Fruit fly (Drosophila melanogaster) whole organism, embryonic: ENCODE data around the gene Ppt1.

Experiments
- BEAF-32 ChIP-seq: fragments of 200-800 bp; sonication (Bioruptor generic); optimal IDR thresholded peaks from 3 replicates; lab custom pipeline; 2017; ENCODE audit warnings: missing biosample characterization, missing genetic modification characterization, mild to moderate bottlenecking, moderate library complexity, missing genetic modification reagents
- CG10654 ChIP-seq: fragments of 200-800 bp; sonication (Bioruptor generic); optimal IDR thresholded peaks from 2 replicates; lab custom pipeline; 2016; ENCODE audit warnings: missing biosample characterization, missing genetic modification characterization
- CG12942 ChIP-seq: fragments of 200-800 bp; sonication (Bioruptor generic); optimal IDR thresholded peaks from 3 replicates; lab custom pipeline; 2016; ENCODE audit warnings: missing biosample characterization, missing genetic modification characterization
- CG14441 ChIP-seq: fragments of 200-800 bp; sonication (Bioruptor generic); IDR thresholded peaks from 2 replicates; pipeline ENCODE4 v1.3.6; 2022; ENCODE audit warnings: missing biosample characterization, missing genetic modification characterization
- CG1529 ChIP-seq: fragments of 200-800 bp; sonication (Bioruptor generic); optimal IDR thresholded peaks from 3 replicates; lab custom pipeline; 2018; ENCODE audit warnings: missing biosample characterization, missing genetic modification characterization
- CG15479 ChIP-seq: fragments of 200-800 bp; sonication (Bioruptor generic); optimal IDR thresholded peaks from 3 replicates; lab custom pipeline; 2019; ENCODE audit warnings: missing biosample characterization, mild to moderate bottlenecking, missing genetic modification characterization, moderate library complexity
- CG15601 ChIP-seq: fragments of 200-800 bp; sonication (Bioruptor generic); optimal IDR thresholded peaks from 3 replicates; lab custom pipeline; 2019; ENCODE audit warnings: missing biosample characterization, mild to moderate bottlenecking, missing genetic modification characterization, moderate library complexity
- CG16863 ChIP-seq: fragments of 200-800 bp; sonication (Bioruptor generic); optimal IDR thresholded peaks from 3 replicates; lab custom pipeline; 2016; ENCODE audit warnings: missing biosample characterization, missing genetic modification characterization
- CG18619 ChIP-seq: fragments of 200-800 bp; sonication (Bioruptor generic); optimal IDR thresholded peaks from 3 replicates; lab custom pipeline; 2017; ENCODE audit warnings: missing biosample characterization, mild to moderate bottlenecking, missing genetic modification characterization
- CG2875 ChIP-seq: fragments of 200-800 bp; sonication (Bioruptor generic); optimal IDR thresholded peaks from 2 replicates; lab custom pipeline; 2017; ENCODE audit warnings: missing biosample characterization, mild to moderate bottlenecking, missing genetic modification characterization, missing genetic modification reagents
- CG32767 ChIP-seq: fragments of 200-800 bp; sonication (Bioruptor generic); IDR thresholded peaks from 2 replicates; pipeline ENCODE4 v1.3.6; 2022; ENCODE audit warnings: missing biosample characterization, missing genetic modification characterization
- CG34376 ChIP-seq: fragments of 200-800 bp; sonication (Bioruptor generic); optimal IDR thresholded peaks from 2 replicates; lab custom pipeline; 2018; ENCODE audit warnings: missing biosample characterization, mild to moderate bottlenecking, missing genetic modification characterization
- CG4328 ChIP-seq: fragments of 200-800 bp; sonication (Bioruptor generic); optimal IDR thresholded peaks from 3 replicates; lab custom pipeline; 2017; ENCODE audit warnings: missing biosample characterization, missing genetic modification reagents, missing genetic modification characterization
- CG4360 ChIP-seq: fragments of 200-800 bp; sonication (Bioruptor generic); IDR thresholded peaks from 2 replicates; pipeline ENCODE4 v1.3.6; 2022; ENCODE audit warnings: missing biosample characterization, missing genetic modification characterization
- CG4404 ChIP-seq: fragments of 200-800 bp; sonication (Bioruptor generic); IDR thresholded peaks from 2 replicates; pipeline ENCODE4 v1.3.6; 2022; ENCODE audit warnings: missing biosample characterization, missing genetic modification characterization
- CG4424 ChIP-seq: fragments of 200-800 bp; sonication (Bioruptor generic); optimal IDR thresholded peaks from 3 replicates; lab custom pipeline; 2016; ENCODE audit warnings: missing biosample characterization, missing genetic modification characterization
- CG8290 ChIP-seq, 3 experiments: fragments of 200-800 bp; sonication (Bioruptor generic); optimal IDR thresholded peaks; 2 replicates each; lab custom pipeline; 2016 to 2019; ENCODE audit warnings: missing biosample characterization in 3 of 3, missing genetic modification characterization in 3 of 3, mild to moderate bottlenecking in 2 of 3, moderate library complexity in 1 of 3
- CG9437 ChIP-seq: fragments of 200-800 bp; sonication (Bioruptor generic); optimal IDR thresholded peaks from 2 replicates; lab custom pipeline; 2018; ENCODE audit warnings: missing biosample characterization, mild to moderate bottlenecking, missing genetic modification characterization
- CG9609 ChIP-seq: fragments of 200-800 bp; sonication (Bioruptor generic); optimal IDR thresholded peaks from 3 replicates; lab custom pipeline; 2016; ENCODE audit warnings: missing biosample characterization, missing genetic modification characterization
- CkIIα-i1 ChIP-seq: fragments of 200-800 bp; sonication (Bioruptor generic); IDR thresholded peaks from 2 replicates; pipeline ENCODE4 v1.3.6; 2022; ENCODE audit warnings: missing biosample characterization, missing genetic modification characterization
- D19B ChIP-seq: fragments of 200-800 bp; sonication (Bioruptor generic); optimal IDR thresholded peaks from 2 replicates; lab custom pipeline; 2017; ENCODE audit warnings: missing biosample characterization, mild to moderate bottlenecking, missing genetic modification characterization
- Dip3 ChIP-seq: fragments of 200-800 bp; sonication (Bioruptor generic); optimal IDR thresholded peaks from 3 replicates; lab custom pipeline; 2016; ENCODE audit warnings: missing biosample characterization, missing genetic modification characterization
- HHEX ChIP-seq: fragments of 200-800 bp; sonication (Bioruptor generic); optimal IDR thresholded peaks from 3 replicates; lab custom pipeline; 2017; ENCODE audit warnings: missing biosample characterization, mild to moderate bottlenecking, missing genetic modification characterization, missing genetic modification reagents
- NC2β ChIP-seq: fragments of 200-800 bp; sonication (Bioruptor generic); optimal IDR thresholded peaks from 2 replicates; lab custom pipeline; 2016; ENCODE audit warnings: missing biosample characterization, missing genetic modification characterization
- Oaz ChIP-seq: fragments of 200-800 bp; sonication (Bioruptor generic); IDR thresholded peaks from 2 replicates; pipeline ENCODE4 v1.3.6; 2022; ENCODE audit warnings: missing biosample characterization, missing genetic modification characterization
- Scr ChIP-seq: fragments of 200-800 bp; sonication (Bioruptor generic); IDR thresholded peaks from 2 replicates; pipeline ENCODE4 v1.3.6; 2022; ENCODE audit warnings: missing biosample characterization, missing genetic modification characterization; ENCODE audit not compliant: partially characterized antibody
- Side ChIP-seq: fragments of 200-800 bp; sonication (Bioruptor generic); optimal IDR thresholded peaks from 2 replicates; lab custom pipeline; 2016; ENCODE audit warnings: missing biosample characterization, missing genetic modification characterization
- Six4 ChIP-seq: fragments of 200-800 bp; sonication (Bioruptor generic); optimal IDR thresholded peaks from 2 replicates; lab custom pipeline; 2016; ENCODE audit warnings: missing biosample characterization, missing genetic modification characterization
- Spps ChIP-seq: fragments of 200-800 bp; sonication (Bioruptor generic); optimal IDR thresholded peaks from 2 replicates; lab custom pipeline; 2018; ENCODE audit warnings: missing biosample characterization, mild to moderate bottlenecking, missing genetic modification characterization
- YL-1 ChIP-seq: fragments of 200-800 bp; sonication (Bioruptor generic); optimal IDR thresholded peaks from 3 replicates; lab custom pipeline; 2017; ENCODE audit warnings: missing biosample characterization, mild to moderate bottlenecking, missing genetic modification characterization
- bigmax ChIP-seq: fragments of 200-800 bp; sonication (Bioruptor generic); optimal IDR thresholded peaks from 2 replicates; lab custom pipeline; 2018; ENCODE audit warnings: missing biosample characterization, mild to moderate bottlenecking, missing genetic modification characterization
- caup ChIP-seq: fragments of 200-800 bp; sonication (Bioruptor generic); optimal IDR thresholded peaks from 3 replicates; lab custom pipeline; 2017; ENCODE audit warnings: missing biosample characterization, mild to moderate bottlenecking, missing genetic modification characterization, moderate library complexity; ENCODE audit not compliant: severe bottlenecking
- chn ChIP-seq: fragments of 200-800 bp; sonication (Bioruptor generic); optimal IDR thresholded peaks from 2 replicates; lab custom pipeline; 2016; ENCODE audit warnings: missing biosample characterization, missing genetic modification characterization
- cwo ChIP-seq: fragments of 200-800 bp; sonication (Bioruptor generic); optimal IDR thresholded peaks from 3 replicates; lab custom pipeline; 2017; ENCODE audit warnings: missing biosample characterization, missing genetic modification characterization, mild to moderate bottlenecking, moderate library complexity, missing genetic modification reagents
- dmrt11E ChIP-seq: fragments of 200-800 bp; sonication (Bioruptor generic); optimal IDR thresholded peaks from 3 replicates; lab custom pipeline; 2018; ENCODE audit warnings: missing biosample characterization, mild to moderate bottlenecking, missing genetic modification characterization, moderate library complexity
- en ChIP-seq: fragments of 200-800 bp; sonication (Bioruptor generic); optimal IDR thresholded peaks from 2 replicates; lab custom pipeline; 2016; ENCODE audit warnings: missing biosample characterization, missing genetic modification characterization
- fru ChIP-seq: fragments of >200 bp; optimal IDR thresholded peaks from 2 replicates; lab custom pipeline; 2017
- gcm2 ChIP-seq: fragments of 200-800 bp; sonication (Bioruptor generic); optimal IDR thresholded peaks from 2 replicates; lab custom pipeline; 2016; ENCODE audit warnings: missing biosample characterization, missing genetic modification characterization
- gro ChIP-seq: fragments of 200-800 bp; sonication (Bioruptor generic); optimal IDR thresholded peaks from 2 replicates; lab custom pipeline; 2016; ENCODE audit warnings: missing biosample characterization, missing genetic modification characterization
- inv ChIP-seq: fragments of 200-800 bp; sonication (Bioruptor generic); IDR thresholded peaks from 2 replicates; pipeline ENCODE4 v1.3.6; 2022; ENCODE audit warnings: missing biosample characterization, missing genetic modification characterization; ENCODE audit not compliant: partially characterized antibody
- lab ChIP-seq: fragments of 200-800 bp; sonication (Bioruptor generic); optimal IDR thresholded peaks from 3 replicates; lab custom pipeline; 2017; ENCODE audit warnings: missing biosample characterization, missing genetic modification characterization, mild to moderate bottlenecking, moderate library complexity, missing genetic modification reagents
- otp ChIP-seq: fragments of 200-800 bp; sonication (Bioruptor generic); IDR thresholded peaks from 3 replicates; pipeline ENCODE4, ENCODE4 v1.3.6; 2022; ENCODE audit warnings: missing biosample characterization, missing genetic modification characterization
- pnt ChIP-seq: fragments of 200-800 bp; sonication (Bioruptor generic); optimal IDR thresholded peaks from 3 replicates; lab custom pipeline; 2016; ENCODE audit warnings: missing biosample characterization, missing genetic modification characterization
- sc ChIP-seq, 3 experiments: fragments of >200 bp in 2 of 3; fragments of 200-800 bp in 1 of 3; sonication (Bioruptor generic) in 1 of 3; optimal IDR thresholded peaks; 2 replicates in 2 of 3; 3 replicates in 1 of 3; lab custom pipeline; 2017; ENCODE audit warnings: mild to moderate bottlenecking in 1 of 3, missing biosample characterization in 1 of 3, missing genetic modification characterization in 1 of 3, missing genetic modification reagents in 1 of 3
- schlank ChIP-seq: fragments of 200-800 bp; sonication (Bioruptor generic); optimal IDR thresholded peaks from 2 replicates; lab custom pipeline; 2018; ENCODE audit warnings: missing biosample characterization, mild to moderate bottlenecking, missing genetic modification characterization
- tap ChIP-seq: fragments of 200-800 bp; optimal IDR thresholded peaks from 3 replicates; lab custom pipeline; 2019; ENCODE audit warnings: missing biosample characterization, mild to moderate bottlenecking, missing genetic modification characterization, moderate library complexity
- zf30C ChIP-seq: fragments of 200-800 bp; sonication (Bioruptor generic); optimal IDR thresholded peaks from 3 replicates; lab custom pipeline; 2018; ENCODE audit warnings: missing biosample characterization, mild to moderate bottlenecking, missing genetic modification characterization

The Ppt1 gene

dm6 chrX:8656550-8657431 is 33.2 kb downstream of the Ppt1 start (continued):
- no peak for TF ChIP-seq Scr (GFP tag; lab: Robert Waterston, UW)
- TF ChIP-seq chn (GFP tag; lab: Kevin White, UChicago) = peak; percentile 80
- peak; percentile 82 for TF ChIP-seq Spps
- peak; percentile 69 for TF ChIP-seq CG15601 (tag; lab: Kevin White, UChicago)
- peak; percentile 67 for TF ChIP-seq CG10654 (GFP tag; lab: Kevin White, UChicago)
- no peak for TF ChIP-seq gro (GFP tag; lab: Kevin White, UChicago)
- TF ChIP-seq zf30C (GFP tag; lab: Kevin White, UChicago) = peak; percentile 70
- peak; percentile 58 for TF ChIP-seq CG2875
- TF ChIP-seq Six4 (GFP tag; lab: Kevin White, UChicago) = peak; percentile 53
- TF ChIP-seq CG16863 = peak; percentile 72
- TF ChIP-seq CG8290 (GFP tag; optimal IDR thresholded peaks at IDR 0.05; lab: Kevin White, UChicago) = peak; percentile 66
- peak in 1 of 2 experiments; percentile 32 for TF ChIP-seq CG8290 (tag; optimal IDR thresholded peaks at IDR 0.05; lab: Kevin White, UChicago)
- peak; percentile 41; the same call in 1 of the 2 replicates for TF ChIP-seq CG14441 (GFP tag; lab: Robert Waterston, UW)
- no peak for TF ChIP-seq bigmax
- TF ChIP-seq Oaz (GFP tag; lab: Robert Waterston, UW) = no peak
- no peak for TF ChIP-seq YL-1 (GFP tag; lab: Kevin White, UChicago)
- peak; percentile 16 for TF ChIP-seq cwo (GFP tag; lab: Kevin White, UChicago)
- TF ChIP-seq dmrt11E (tag; lab: Kevin White, UChicago) = peak; percentile 94
- no peak for TF ChIP-seq CG15479 (GFP tag; lab: Kevin White, UChicago)
- no peak for TF ChIP-seq CG4328 (GFP tag; lab: Kevin White, UChicago)
- TF ChIP-seq CG4404 (GFP tag; lab: Robert Waterston, UW) = peak; percentile 82
- peak; percentile 18 for TF ChIP-seq caup (GFP tag; lab: Kevin White, UChicago)
- TF ChIP-seq HHEX (GFP tag; lab: Kevin White, UChicago) = peak; percentile 44
- peak; percentile 78 for TF ChIP-seq otp (GFP tag; lab: Robert Waterston, UW)
- no peak for TF ChIP-seq sc (optimal IDR thresholded peaks at IDR 0.05; lab: Kevin White, UChicago)
- peak; percentile 67 for TF ChIP-seq sc (GFP tag; optimal IDR thresholded peaks at IDR 0.05; lab: Kevin White, UChicago)
- TF ChIP-seq NC2β (GFP tag; lab: Kevin White, UChicago) = peak; percentile 75
- no peak for TF ChIP-seq CG4360 (GFP tag; lab: Robert Waterston, UW)
- TF ChIP-seq pnt (GFP tag; lab: Kevin White, UChicago) = peak; percentile 73
- peak; percentile 59 for TF ChIP-seq CG12942
- TF ChIP-seq CG34376 = no peak
- TF ChIP-seq Dip3 (GFP tag; lab: Kevin White, UChicago) = peak; percentile 1
- TF ChIP-seq CG4424 (GFP tag; lab: Kevin White, UChicago) = peak; percentile 82
- TF ChIP-seq CG9609 (GFP tag; lab: Kevin White, UChicago) = peak; percentile 76
- peak; percentile 68 for TF ChIP-seq CG1529
- peak; percentile 38 for TF ChIP-seq lab (GFP tag; lab: Kevin White, UChicago)
- peak; percentile 58 for TF ChIP-seq en (GFP tag; lab: Kevin White, UChicago)
- no peak for TF ChIP-seq CG32767 (GFP tag; lab: Robert Waterston, UW)
- TF ChIP-seq CkIIα-i1 = 0 out of 2 replicates have a peak, but pooled peaks have one; percentile 15
- no peak for TF ChIP-seq BEAF-32 (GFP tag; lab: Kevin White, UChicago)
- peak; percentile 42 for TF ChIP-seq tap
- no peak for TF ChIP-seq D19B (GFP tag; lab: Kevin White, UChicago)
- TF ChIP-seq Side (GFP tag; lab: Kevin White, UChicago) = peak; percentile 55
- no peak for TF ChIP-seq fru (lab: Kevin White, UChicago)
- TF ChIP-seq gcm2 (GFP tag; lab: Kevin White, UChicago) = peak; percentile 15
- peak; percentile 48 for TF ChIP-seq CG9437 (GFP tag; lab: Kevin White, UChicago)
- no peak for TF ChIP-seq schlank (tag; lab: Kevin White, UChicago)
- TF ChIP-seq inv (GFP tag; lab: Robert Waterston, UW) = no peak
- peak; percentile 48 for TF ChIP-seq CG18619
